Worm (Caenorhabditis elegans) whole organism, L4/young adult: ENCODE data around the gene dyf-3.

ENCODE experiments used
- W03F9.2 ChIP-seq: fragments of 150-350 bp; optimal IDR thresholded peaks from 2 replicates; lab custom pipeline; 2014; ENCODE audit warnings: missing biosample characterization, missing genetic modification characterization
- him-1 ChIP-seq: sonication (generic microtip); optimal IDR thresholded peaks from 2 replicates; lab custom pipeline; 2016; ENCODE audit warnings: missing genotype, missing genetic modification reagents, missing genetic modification characterization, missing compliant biosample characterization

- TF ChIP-seq him-1 (tag; lab: Kevin White, UChicago) (no peak), W03F9.2 (tag; lab: Kevin White, UChicago) (no peak)
Measured at ce11 chrIV:3399015-3399722, at the start of gene dyf-3, which contains the start of gene pdhb-1.
